Fruit fly (Drosophila melanogaster): ENCODE results near the gene beta-PheRS.

beta-PheRS gene

dm6 chr3R:24276104-24277008 lies 23.9 kb upstream of the beta-PheRS start, which contains the start of gene Orct (continued):
- TF ChIP-seq CG9609 (GFP tag; optimal IDR thresholded peaks at IDR 0.05), result peak; percentile 53
- no peak for TF ChIP-seq Elba2 (GFP tag; optimal IDR thresholded peaks at IDR 0.05)
- peak; percentile 87 for TF ChIP-seq gem (tag; optimal IDR thresholded peaks at IDR 0.05)
- TF ChIP-seq sqz (GFP tag; optimal IDR thresholded peaks at IDR 0.05), result peak; percentile 31
- peak; percentile 59; the same call in 1 of the 2 replicates for TF ChIP-seq crol (GFP tag; IDR thresholded peaks at IDR 0.05)
- TF ChIP-seq CG6854 (GFP tag; optimal IDR thresholded peaks at IDR 0.05), result peak; percentile 77
- no peak for TF ChIP-seq Lpt (GFP tag; optimal IDR thresholded peaks at IDR 0.05)
- peak; percentile 79 for TF ChIP-seq sug (tag; optimal IDR thresholded peaks at IDR 0.05)
- peak; percentile 67 for TF ChIP-seq CG4424 (GFP tag; optimal IDR thresholded peaks at IDR 0.05)

DNA sequence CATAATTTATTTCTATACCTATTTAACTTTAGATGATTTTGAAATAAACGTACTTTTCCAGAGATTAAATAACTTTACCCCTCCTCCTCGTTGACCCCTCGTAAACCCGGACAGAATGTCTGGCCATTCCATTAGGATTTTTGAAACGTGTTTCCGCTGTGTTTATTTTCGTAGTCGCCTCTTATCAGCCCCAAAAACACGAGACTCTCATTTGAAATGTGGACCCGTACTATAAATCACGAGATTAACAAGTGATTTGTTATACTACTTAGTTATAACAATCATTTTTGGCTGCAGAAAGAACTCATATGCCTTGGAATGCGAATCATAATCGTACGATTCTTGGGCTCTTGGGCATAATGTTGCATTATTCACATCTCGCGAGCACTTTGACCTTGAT lies 23.0 kb upstream of the beta-PheRS start:
- TF ChIP-seq cwo (GFP tag; optimal IDR thresholded peaks at IDR 0.05), result peak; percentile 96
- peak; percentile 9 for TF ChIP-seq sd (tag; optimal IDR thresholded peaks at IDR 0.05)
- TF ChIP-seq pita (GFP tag; optimal IDR thresholded peaks at IDR 0.05), result no peak
- TF ChIP-seq CG2202 (tag; optimal IDR thresholded peaks at IDR 0.05), result no peak
- peak in 1 of 2 experiments; percentile 44 for TF ChIP-seq Pdp1 (GFP tag; optimal IDR thresholded peaks at IDR 0.05)
- peak; percentile 1 for TF ChIP-seq sug (tag; optimal IDR thresholded peaks at IDR 0.05)

dm6 chr3R:24274212-24274611 lies 21.7 kb upstream of the beta-PheRS start:
- TF ChIP-seq Ets65A (GFP tag) (peak; percentile 46), Med (GFP tag) (peak; percentile 11), CG5180 (GFP tag; optimal IDR thresholded peaks at IDR 0.05) (no peak)

DNA sequence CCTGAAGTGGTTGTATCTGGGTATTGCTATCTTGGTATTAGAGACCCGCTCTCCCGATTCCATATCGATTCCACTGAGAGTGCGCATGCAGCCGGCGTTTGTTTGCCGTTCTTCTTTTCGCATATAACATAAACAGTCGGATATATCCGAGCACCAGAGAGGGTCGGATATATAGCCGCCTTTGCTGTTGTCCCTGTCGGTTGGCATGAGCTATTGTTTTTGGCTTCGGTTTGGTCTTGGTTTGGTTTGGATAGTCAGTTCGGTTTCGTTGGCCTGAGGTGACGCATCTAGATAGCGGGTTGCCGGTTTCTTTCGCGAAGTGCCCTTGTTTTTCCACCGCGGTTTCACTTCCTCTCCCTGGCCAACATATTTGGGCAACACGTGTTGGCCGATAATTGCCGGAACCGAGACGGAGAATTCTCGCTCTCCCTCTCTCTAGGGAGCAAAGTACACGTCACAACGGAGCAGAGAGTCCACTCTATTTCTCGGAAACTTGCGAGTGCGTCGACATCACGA lies 20.4 kb upstream of the beta-PheRS start, which contains the start of gene Orct2:
TSS of gene Orct2 (plus strand) at position 255 of the 516 bp plus-strand sequence.
- no peak for TF ChIP-seq maf-S (GFP tag; optimal IDR thresholded peaks at IDR 0.05)
- no peak for TF ChIP-seq usp (GFP tag; optimal IDR thresholded peaks at IDR 0.05)
- no peak for TF ChIP-seq CG3995 (GFP tag; optimal IDR thresholded peaks at IDR 0.05)
- no peak for TF ChIP-seq CG12219 (GFP tag; optimal IDR thresholded peaks at IDR 0.05)
- no peak for TF ChIP-seq Atf-2 (GFP tag; optimal IDR thresholded peaks at IDR 0.05)
- no peak for TF ChIP-seq pita (GFP tag; optimal IDR thresholded peaks at IDR 0.05)
- TF ChIP-seq CG14667 (GFP tag; IDR thresholded peaks at IDR 0.05), result no peak
- TF ChIP-seq Dll (GFP tag; IDR thresholded peaks at IDR 0.05; ENCODE audit: partially characterized antibody), result peak; percentile 22; the same call in 2 of the 4 replicates
- TF ChIP-seq Dad (GFP tag; optimal IDR thresholded peaks at IDR 0.05), result no peak
- no peak for TF ChIP-seq run (tag; optimal IDR thresholded peaks at IDR 0.05)
- no peak for TF ChIP-seq CG9797 (GFP tag; optimal IDR thresholded peaks at IDR 0.05)
- peak; percentile 11; the same call in 1 of the 2 replicates for TF ChIP-seq E2f2 (GFP tag; IDR thresholded peaks at IDR 0.05)
- no peak for TF ChIP-seq CG10654 (GFP tag; optimal IDR thresholded peaks at IDR 0.05)
- TF ChIP-seq croc (GFP tag; conservative IDR thresholded peaks at IDR 0.05), result no peak
- no peak for TF ChIP-seq klu (GFP tag; IDR thresholded peaks at IDR 0.05)
- no peak for TF ChIP-seq disco-r (GFP tag; optimal IDR thresholded peaks at IDR 0.05)
- TF ChIP-seq CG18262 (tag; optimal IDR thresholded peaks at IDR 0.05), result no peak
- 0 out of 2 replicates have a peak, but pooled peaks have one; percentile 34 for TF ChIP-seq stc (GFP tag; IDR thresholded peaks at IDR 0.05)
- no peak for TF ChIP-seq HLH4C (GFP tag; IDR thresholded peaks at IDR 0.05; ENCODE audit: partially characterized antibody)
- no peak for TF ChIP-seq Ssrp (tag; optimal IDR thresholded peaks at IDR 0.05)
- peak; percentile 24 for TF ChIP-seq nau (GFP tag; optimal IDR thresholded peaks at IDR 0.05)
- no peak for TF ChIP-seq salm (tag; optimal IDR thresholded peaks at IDR 0.05)
- TF ChIP-seq CG13287 (GFP tag; IDR thresholded peaks at IDR 0.05; ENCODE audit: partially characterized antibody), result peak; percentile 47; the same call in 1 of the 2 replicates
- TF ChIP-seq al (GFP tag; IDR thresholded peaks at IDR 0.05), result no peak
- TF ChIP-seq crc (GFP tag; optimal IDR thresholded peaks at IDR 0.05), result no peak
- TF ChIP-seq CG13624 (GFP tag; optimal IDR thresholded peaks at IDR 0.05), result peak; percentile 23
- no peak for TF ChIP-seq C15 (GFP tag; IDR thresholded peaks at IDR 0.05)
- TF ChIP-seq CG2120 (GFP tag; optimal IDR thresholded peaks at IDR 0.05), result no peak

Data from whole organism, embryonic.